Fruit fly (Drosophila melanogaster) whole organism, embryonic: ENCODE results near the gene HHEX.

Experiments used
- ATbp ChIP-seq: fragments of 200-800 bp; sonication (Bioruptor generic); optimal IDR thresholded peaks from 2 replicates; lab custom pipeline; 2017; ENCODE audit warnings: missing biosample characterization, mild to moderate bottlenecking, missing genetic modification characterization, missing genetic modification reagents
- Atf3 ChIP-seq: fragments of 200-800 bp; sonication (Bioruptor generic); optimal IDR thresholded peaks from 3 replicates; lab custom pipeline; 2016; ENCODE audit warnings: missing biosample characterization, missing genetic modification characterization
- CG11247 ChIP-seq: fragments of 200-800 bp; sonication (Bioruptor generic); IDR thresholded peaks from 2 replicates; pipeline ENCODE4 v1.3.6; 2022; ENCODE audit warnings: missing biosample characterization, missing genetic modification characterization
- CG11456 ChIP-seq: fragments of 200-800 bp; sonication (Bioruptor generic); IDR thresholded peaks from 3 replicates; pipeline ENCODE4 v1.3.6; 2022; ENCODE audit warnings: missing biosample characterization, missing genetic modification characterization
- CG11696 ChIP-seq: fragments of 200-800 bp; sonication (Bioruptor generic); IDR thresholded peaks from 2 replicates; pipeline ENCODE4 v1.3.6; 2022; ENCODE audit warnings: missing biosample characterization, missing genetic modification characterization
- CG1529 ChIP-seq: fragments of 200-800 bp; sonication (Bioruptor generic); optimal IDR thresholded peaks from 3 replicates; lab custom pipeline; 2018; ENCODE audit warnings: missing biosample characterization, missing genetic modification characterization
- CG1602 ChIP-seq: fragments of 200-800 bp; sonication (Bioruptor generic); optimal IDR thresholded peaks from 3 replicates; lab custom pipeline; 2016; ENCODE audit warnings: missing biosample characterization, missing genetic modification characterization
- CG18476 ChIP-seq: fragments of 200-800 bp; sonication (Bioruptor generic); optimal IDR thresholded peaks from 2 replicates; lab custom pipeline; 2016; ENCODE audit warnings: missing biosample characterization, mild to moderate bottlenecking, missing genetic modification characterization
- CG2202 ChIP-seq: fragments of 200-800 bp; sonication (Bioruptor generic); optimal IDR thresholded peaks from 2 replicates; lab custom pipeline; 2018; ENCODE audit warnings: missing biosample characterization, mild to moderate bottlenecking, missing genetic modification characterization
- CG2875 ChIP-seq: fragments of 200-800 bp; sonication (Bioruptor generic); optimal IDR thresholded peaks from 2 replicates; lab custom pipeline; 2017; ENCODE audit warnings: missing biosample characterization, mild to moderate bottlenecking, missing genetic modification characterization, missing genetic modification reagents
- CG34376 ChIP-seq: fragments of 200-800 bp; sonication (Bioruptor generic); optimal IDR thresholded peaks from 2 replicates; lab custom pipeline; 2018; ENCODE audit warnings: missing biosample characterization, mild to moderate bottlenecking, missing genetic modification characterization
- CG4854 ChIP-seq: fragments of 200-800 bp; sonication (Bioruptor generic); optimal IDR thresholded peaks from 2 replicates; lab custom pipeline; 2016; ENCODE audit warnings: missing biosample characterization, missing genetic modification characterization, inconsistent platforms
- CG7963 ChIP-seq: fragments of 200-800 bp; sonication (Bioruptor generic); IDR thresholded peaks from 3 replicates; pipeline ENCODE4 v1.3.6; 2022; ENCODE audit warnings: missing biosample characterization, missing genetic modification characterization; ENCODE audit not compliant: partially characterized antibody
- CG8359 ChIP-seq: fragments of 200-800 bp; sonication (Bioruptor generic); optimal IDR thresholded peaks from 2 replicates; lab custom pipeline; 2017; ENCODE audit warnings: missing biosample characterization, mild to moderate bottlenecking, missing genetic modification characterization, borderline replicate concordance
- CG9609 ChIP-seq: fragments of 200-800 bp; sonication (Bioruptor generic); optimal IDR thresholded peaks from 3 replicates; lab custom pipeline; 2016; ENCODE audit warnings: missing biosample characterization, missing genetic modification characterization
- CrebB ChIP-seq: fragments of 200-800 bp; sonication (Bioruptor generic); optimal IDR thresholded peaks from 3 replicates; lab custom pipeline; 2018; ENCODE audit warnings: missing biosample characterization, mild to moderate bottlenecking, missing genetic modification characterization
- D19A ChIP-seq: fragments of 200-800 bp; optimal IDR thresholded peaks from 3 replicates; lab custom pipeline; 2019; ENCODE audit warnings: missing biosample characterization, mild to moderate bottlenecking, missing genetic modification characterization, moderate library complexity
- Dad ChIP-seq: fragments of 200-800 bp; sonication (Bioruptor generic); optimal IDR thresholded peaks from 3 replicates; lab custom pipeline; 2016; ENCODE audit warnings: missing biosample characterization, missing genetic modification characterization
- GATAe ChIP-seq: fragments of 200-800 bp; sonication (Bioruptor generic); conservative IDR thresholded peaks from 2 replicates; pipeline ENCODE4 v1.3.6; 2022; ENCODE audit warnings: missing biosample characterization, missing genetic modification characterization
- Hey ChIP-seq: fragments of 200-800 bp; sonication (Bioruptor generic); optimal IDR thresholded peaks from 3 replicates; lab custom pipeline; 2018; ENCODE audit warnings: missing biosample characterization, mild to moderate bottlenecking, missing genetic modification characterization
- MTF-1 ChIP-seq: fragments of 200-800 bp; sonication (Bioruptor generic); optimal IDR thresholded peaks from 2 replicates; lab custom pipeline; 2018; ENCODE audit warnings: missing biosample characterization, mild to moderate bottlenecking, missing genetic modification characterization, borderline replicate concordance
- Mad ChIP-seq: fragments of 200-800 bp; sonication (Bioruptor generic); optimal IDR thresholded peaks from 2 replicates; lab custom pipeline; 2016; ENCODE audit warnings: missing biosample characterization, missing genetic modification characterization
- Med ChIP-seq: fragments of 200-800 bp; sonication (Bioruptor generic); peaks from one replicate; lab custom pipeline; 2016; ENCODE audit warnings: missing biosample characterization, missing genetic modification characterization, mild to moderate bottlenecking, inconsistent platforms, moderate library complexity
- Myb ChIP-seq: fragments of 200-800 bp; sonication (Bioruptor generic); optimal IDR thresholded peaks from 2 replicates; lab custom pipeline; 2016; ENCODE audit warnings: missing biosample characterization, missing genetic modification characterization
- Pdp1 ChIP-seq, 2 experiments: fragments of 200-800 bp; sonication (Bioruptor generic); optimal IDR thresholded peaks; 3 replicates each; lab custom pipeline; 2016; ENCODE audit warnings: missing biosample characterization in 2 of 2, missing genetic modification characterization in 2 of 2, mild to moderate bottlenecking in 1 of 2, moderate library complexity in 1 of 2
- Rx ChIP-seq: fragments of 200-800 bp; sonication (Bioruptor generic); IDR thresholded peaks from 2 replicates; pipeline ENCODE4 v1.3.6; 2022; ENCODE audit warnings: missing biosample characterization, missing genetic modification characterization
- abd-A ChIP-seq: fragments of 200-800 bp; sonication (Bioruptor generic); optimal IDR thresholded peaks from 3 replicates; lab custom pipeline; 2019; ENCODE audit warnings: missing biosample characterization, mild to moderate bottlenecking, missing genetic modification characterization, moderate library complexity
- cas ChIP-seq: fragments of 200-800 bp; sonication (Bioruptor generic); IDR thresholded peaks from 2 replicates; pipeline ENCODE4 v1.3.6; 2022; ENCODE audit warnings: missing biosample characterization, missing genetic modification characterization
- chm ChIP-seq: fragments of 200-800 bp; sonication (Bioruptor generic); IDR thresholded peaks from 2 replicates; pipeline ENCODE4 v1.3.6; 2022; ENCODE audit warnings: missing biosample characterization, missing genetic modification characterization
- crc ChIP-seq: fragments of 200-800 bp; sonication (Bioruptor generic); optimal IDR thresholded peaks from 2 replicates; lab custom pipeline; 2016; ENCODE audit warnings: missing biosample characterization, missing genetic modification characterization
- crol ChIP-seq: fragments of 200-800 bp; sonication (Bioruptor generic); IDR thresholded peaks from 2 replicates; pipeline ENCODE4 v1.3.6; 2022; ENCODE audit warnings: missing biosample characterization, missing genetic modification characterization
- disco-r ChIP-seq: fragments of 200-800 bp; sonication (Bioruptor generic); optimal IDR thresholded peaks from 2 replicates; lab custom pipeline; 2016; ENCODE audit warnings: missing biosample characterization, missing genetic modification characterization
- dm ChIP-seq: fragments of 200-800 bp; sonication (Bioruptor generic); optimal IDR thresholded peaks from 3 replicates; lab custom pipeline; 2016; ENCODE audit warnings: missing biosample characterization, missing genetic modification characterization
- ftz-f1 ChIP-seq: fragments of 200-800 bp; sonication (Bioruptor generic); optimal IDR thresholded peaks from 2 replicates; lab custom pipeline; 2016; ENCODE audit warnings: missing biosample characterization, missing genetic modification characterization
- fu2 ChIP-seq: fragments of 200-800 bp; sonication (Bioruptor generic); optimal IDR thresholded peaks from 2 replicates; lab custom pipeline; 2016; ENCODE audit warnings: missing biosample characterization, missing genetic modification characterization
- ham ChIP-seq: fragments of 200-800 bp; sonication (Bioruptor generic); IDR thresholded peaks from 2 replicates; pipeline ENCODE4 v1.3.6; 2022; ENCODE audit warnings: missing biosample characterization, missing genetic modification characterization
- jing ChIP-seq: fragments of 200-800 bp; sonication (Bioruptor generic); optimal IDR thresholded peaks from 2 replicates; lab custom pipeline; 2018; ENCODE audit warnings: missing biosample characterization, mild to moderate bottlenecking, missing genetic modification characterization
- lab ChIP-seq: fragments of 200-800 bp; sonication (Bioruptor generic); optimal IDR thresholded peaks from 3 replicates; lab custom pipeline; 2017; ENCODE audit warnings: missing biosample characterization, missing genetic modification characterization, mild to moderate bottlenecking, moderate library complexity, missing genetic modification reagents
- mirr ChIP-seq: fragments of 200-800 bp; sonication (Bioruptor generic); optimal IDR thresholded peaks from 3 replicates; lab custom pipeline; 2018; ENCODE audit warnings: missing biosample characterization, mild to moderate bottlenecking, missing genetic modification characterization
- pita ChIP-seq: fragments of 200-800 bp; sonication (Bioruptor generic); optimal IDR thresholded peaks from 2 replicates; lab custom pipeline; 2017; ENCODE audit warnings: missing biosample characterization, mild to moderate bottlenecking, missing genetic modification characterization
- pzg ChIP-seq: fragments of 200-800 bp; sonication (Bioruptor generic); optimal IDR thresholded peaks from 3 replicates; lab custom pipeline; 2018; ENCODE audit warnings: missing biosample characterization, mild to moderate bottlenecking, missing genetic modification characterization, moderate library complexity
- sd ChIP-seq: fragments of 200-800 bp; sonication (Bioruptor generic); optimal IDR thresholded peaks from 3 replicates; lab custom pipeline; 2018; ENCODE audit warnings: missing biosample characterization, mild to moderate bottlenecking, missing genetic modification characterization, moderate library complexity
- sens ChIP-seq: fragments of 200-800 bp; sonication (Bioruptor generic); peaks from one replicate; lab custom pipeline; 2016; ENCODE audit warnings: missing biosample characterization, missing genetic modification characterization
- sens-2 ChIP-seq: fragments of 200-800 bp; sonication (Bioruptor generic); IDR thresholded peaks from 2 replicates; pipeline ENCODE4 v1.3.6; 2022; ENCODE audit warnings: missing biosample characterization, missing genetic modification characterization
- shn ChIP-seq: fragments of 200-800 bp; sonication (Bioruptor generic); optimal IDR thresholded peaks from 3 replicates; lab custom pipeline; 2016; ENCODE audit warnings: missing biosample characterization, missing genetic modification characterization
- stwl ChIP-seq: fragments of 200-800 bp; sonication (Bioruptor generic); optimal IDR thresholded peaks from 3 replicates; lab custom pipeline; 2018; ENCODE audit warnings: missing biosample characterization, mild to moderate bottlenecking, missing genetic modification characterization, moderate library complexity
- sug ChIP-seq: fragments of 200-800 bp; optimal IDR thresholded peaks from 2 replicates; lab custom pipeline; 2019; ENCODE audit warnings: missing biosample characterization, mild to moderate bottlenecking, missing genetic modification characterization, moderate library complexity
- tap ChIP-seq: fragments of 200-800 bp; optimal IDR thresholded peaks from 3 replicates; lab custom pipeline; 2019; ENCODE audit warnings: missing biosample characterization, mild to moderate bottlenecking, missing genetic modification characterization, moderate library complexity
- tio ChIP-seq: fragments of 200-800 bp; sonication (Bioruptor generic); optimal IDR thresholded peaks from 2 replicates; lab custom pipeline; 2017; ENCODE audit warnings: missing biosample characterization, missing genetic modification characterization, inconsistent platforms
- vfl ChIP-seq: fragments of 200-800 bp; sonication (Bioruptor generic); optimal IDR thresholded peaks from 2 replicates; lab custom pipeline; 2016; ENCODE audit warnings: missing biosample characterization, missing genetic modification characterization
- vnd ChIP-seq: fragments of 200-800 bp; sonication (Bioruptor generic); IDR thresholded peaks from 3 replicates; pipeline ENCODE4 v1.3.6; 2022; ENCODE audit warnings: missing biosample characterization, missing genetic modification characterization; ENCODE audit not compliant: partially characterized antibody
- zen ChIP-seq: fragments of 200-800 bp; sonication (Bioruptor generic); optimal IDR thresholded peaks from 3 replicates; lab custom pipeline; 2018; ENCODE audit warnings: missing biosample characterization, mild to moderate bottlenecking, missing genetic modification characterization, moderate library complexity

Gene HHEX

DNA sequence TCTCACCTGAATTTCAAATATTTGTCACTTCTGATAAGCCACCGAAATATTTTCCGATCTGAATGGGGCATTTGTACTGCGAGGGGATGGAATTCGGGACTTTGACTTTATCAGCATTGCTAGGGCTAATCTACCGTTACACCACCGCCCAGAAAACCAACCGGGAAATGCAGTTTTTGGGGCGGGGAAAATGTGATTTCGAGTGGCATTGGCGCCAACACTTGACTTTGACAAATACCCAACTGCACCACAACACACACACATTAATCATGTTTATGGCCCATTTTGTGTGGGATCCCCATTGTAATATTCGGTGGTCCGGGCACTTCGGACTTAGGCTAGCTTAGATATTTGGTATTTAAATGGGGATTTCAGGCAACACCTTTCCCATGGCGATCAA is 1.8 kb downstream of the HHEX start:
- peak; percentile 60 for TF ChIP-seq sd (tag; lab: Kevin White, UChicago)
- TF ChIP-seq CG18476 (GFP tag; lab: Kevin White, UChicago) = no peak
- TF ChIP-seq CG2875 = no peak
- TF ChIP-seq crol (GFP tag; lab: Robert Waterston, UW) = 0 out of 2 replicates have a peak, but pooled peaks have one; percentile 21
- TF ChIP-seq sens (GFP tag; lab: Kevin White, UChicago) = peak; percentile 40
- no peak for TF ChIP-seq CrebB (tag; lab: Kevin White, UChicago)
- TF ChIP-seq sug (tag; lab: Kevin White, UChicago) = no peak
- no peak for TF ChIP-seq ham
- no peak for TF ChIP-seq ATbp (GFP tag; lab: Kevin White, UChicago)
- no peak for TF ChIP-seq fu2
- TF ChIP-seq CG11247 (GFP tag; lab: Robert Waterston, UW) = no peak
- TF ChIP-seq lab = peak; percentile 32
- peak; percentile 43 for TF ChIP-seq Med (GFP tag; lab: Kevin White, UChicago)
- TF ChIP-seq zen (tag; lab: Kevin White, UChicago) = no peak
- no peak for TF ChIP-seq CG9609 (GFP tag; lab: Kevin White, UChicago)
- no peak for TF ChIP-seq disco-r
- peak; percentile 45; the same call in 1 of the 2 replicates for TF ChIP-seq sens-2 (GFP tag; lab: Robert Waterston, UW)
- no peak for TF ChIP-seq CG2202 (tag; lab: Kevin White, UChicago)
- TF ChIP-seq CG8359 = no peak
- no peak for TF ChIP-seq jing (GFP tag; lab: Kevin White, UChicago)
- no peak for TF ChIP-seq Myb (GFP tag; lab: Kevin White, UChicago)
- TF ChIP-seq vnd (GFP tag; lab: Robert Waterston, UW) = peak; percentile 56
- peak in 1 of 2 experiments; percentile 47 for TF ChIP-seq Pdp1 (GFP tag; optimal IDR thresholded peaks at IDR 0.05; lab: Kevin White, UChicago)
- no peak for TF ChIP-seq ftz-f1 (GFP tag; lab: Kevin White, UChicago)
- no peak for TF ChIP-seq Atf3

DNA sequence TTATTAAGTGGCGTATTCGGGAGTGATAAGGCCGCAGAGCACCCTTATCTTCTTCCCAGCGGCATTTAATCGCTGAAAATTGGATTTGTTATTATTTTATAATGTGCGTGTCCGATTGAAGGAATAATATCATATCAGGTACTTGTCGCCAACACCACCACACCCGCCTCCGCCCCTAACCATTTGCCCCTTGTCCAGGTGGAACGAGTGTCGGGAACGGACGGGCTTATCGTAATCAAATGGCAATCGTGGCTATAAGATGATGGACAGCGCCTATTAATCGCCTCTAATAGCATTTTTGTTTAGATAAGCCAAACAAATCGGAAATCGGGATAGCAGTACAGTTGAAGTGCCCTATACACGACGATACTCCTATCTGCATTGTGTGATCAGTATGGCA is 2.5 kb downstream of the HHEX start:
- TF ChIP-seq MTF-1 (GFP tag; lab: Kevin White, UChicago) = no peak
- no peak for TF ChIP-seq cas (GFP tag; lab: Robert Waterston, UW)
- TF ChIP-seq CG4854 (GFP tag; lab: Kevin White, UChicago) = no peak
- TF ChIP-seq Mad (GFP tag; lab: Kevin White, UChicago) = no peak
- TF ChIP-seq pzg = no peak
- no peak for TF ChIP-seq tio (GFP tag; lab: Kevin White, UChicago)
- no peak for TF ChIP-seq crc (GFP tag; lab: Kevin White, UChicago)
- TF ChIP-seq Dad (GFP tag; lab: Kevin White, UChicago) = no peak
- TF ChIP-seq CG7963 (GFP tag; lab: Robert Waterston, UW) = no peak
- TF ChIP-seq abd-A (tag; lab: Kevin White, UChicago) = no peak
- peak; percentile 40; the same call in 1 of the 2 replicates for TF ChIP-seq GATAe (GFP tag; lab: Robert Waterston, UW)
- peak; percentile 38 for TF ChIP-seq Med (GFP tag; lab: Kevin White, UChicago)
- TF ChIP-seq dm = no peak
- TF ChIP-seq CG1602 = no peak
- TF ChIP-seq vfl (GFP tag; lab: Kevin White, UChicago) = no peak
- TF ChIP-seq chm (GFP tag; lab: Robert Waterston, UW) = no peak
- TF ChIP-seq CG1529 (GFP tag; lab: Kevin White, UChicago) = no peak
- no peak for TF ChIP-seq Rx (GFP tag; lab: Robert Waterston, UW)
- no peak for TF ChIP-seq D19A (tag; lab: Kevin White, UChicago)
- no peak for TF ChIP-seq pita (GFP tag; lab: Kevin White, UChicago)
- TF ChIP-seq stwl = no peak
- peak; percentile 84 for TF ChIP-seq CG34376 (GFP tag; lab: Kevin White, UChicago)
- peak; percentile 67 for TF ChIP-seq Hey (tag; lab: Kevin White, UChicago)
- no peak for TF ChIP-seq CG11456
- no peak for TF ChIP-seq shn
- TF ChIP-seq CG11696 (GFP tag; lab: Robert Waterston, UW) = no peak
- no peak for TF ChIP-seq CG2202 (tag; lab: Kevin White, UChicago)
- TF ChIP-seq mirr = peak; percentile 90
- no peak for TF ChIP-seq tap (tag; lab: Kevin White, UChicago)
